Fruit fly (Drosophila melanogaster) whole organism, adult: ENCODE results near the gene Ect3.

Experiments used
- CG12768 ChIP-seq: fragments of 200-800 bp; sonication (Bioruptor generic); optimal IDR thresholded peaks from 2 replicates; lab custom pipeline; 2017; ENCODE audit warnings: missing biosample characterization, missing genetic modification characterization, mild to moderate bottlenecking, moderate library complexity, missing genetic modification reagents
- CG14711 ChIP-seq: fragments of 200-800 bp; sonication (Bioruptor generic); optimal IDR thresholded peaks from 2 replicates; lab custom pipeline; 2018; ENCODE audit warnings: missing biosample characterization, mild to moderate bottlenecking, missing genetic modification characterization, moderate library complexity
- CG1620 ChIP-seq: fragments of 200-800 bp; sonication (Bioruptor generic); optimal IDR thresholded peaks from 2 replicates; lab custom pipeline; 2016; ENCODE audit warnings: missing biosample characterization, missing genetic modification characterization
- CG33017 ChIP-seq: fragments of 200-800 bp; sonication (Bioruptor generic); optimal IDR thresholded peaks from 2 replicates; lab custom pipeline; 2018; ENCODE audit warnings: missing biosample characterization, mild to moderate bottlenecking, missing genetic modification characterization, moderate library complexity
- CG5204 ChIP-seq: fragments of 200-800 bp; sonication (Bioruptor generic); optimal IDR thresholded peaks from 2 replicates; lab custom pipeline; 2016; ENCODE audit warnings: missing biosample characterization, missing genetic modification characterization
- CG7101 ChIP-seq: fragments of 200-800 bp; sonication (Bioruptor generic); optimal IDR thresholded peaks from 2 replicates; lab custom pipeline; 2018; ENCODE audit warnings: missing biosample characterization, mild to moderate bottlenecking, missing genetic modification characterization, moderate library complexity
- Mnt ChIP-seq: fragments of 200-800 bp; sonication (Bioruptor generic); optimal IDR thresholded peaks from 2 replicates; lab custom pipeline; 2016; ENCODE audit warnings: missing biosample characterization, mild to moderate bottlenecking, missing genetic modification characterization
- cic ChIP-seq: fragments of 200-800 bp; sonication (Bioruptor generic); optimal IDR thresholded peaks from 2 replicates; lab custom pipeline; 2017; ENCODE audit warnings: missing biosample characterization, mild to moderate bottlenecking, missing genetic modification characterization, moderate library complexity
- cnc ChIP-seq, 2 experiments: fragments of >200 bp; optimal IDR thresholded peaks; 2 replicates each; lab custom pipeline; 2017
- kay ChIP-seq: fragments of 200-800 bp; sonication (Bioruptor generic); peaks from one replicate; lab custom pipeline; 2016; ENCODE audit warnings: missing biosample characterization, missing genetic modification characterization, borderline replicate concordance
- ovo ChIP-seq: fragments of 200-800 bp; sonication (Bioruptor generic); optimal IDR thresholded peaks from 2 replicates; lab custom pipeline; 2016; ENCODE audit warnings: missing biosample characterization, missing genetic modification characterization

- TF ChIP-seq ovo (no peak), CG7101 (no peak), cnc (optimal IDR thresholded peaks at IDR 0.05; lab: Kevin White, UChicago) (no peak), CG33017 (tag; lab: Kevin White, UChicago) (no peak), kay (GFP tag; lab: Kevin White, UChicago) (no peak), CG5204 (GFP tag; lab: Kevin White, UChicago) (no peak), cic (GFP tag; lab: Kevin White, UChicago) (no peak), CG14711 (tag; lab: Kevin White, UChicago) (no peak), Mnt (GFP tag; lab: Kevin White, UChicago) (no peak), CG12768 (GFP tag; lab: Kevin White, UChicago) (no peak), CG1620 (no peak)
Measured at dm6 chr3R:12031657-12032056, 32.6 kb downstream of the Ect3 start, which contains the start of the genes CG31358, CG42504 and CG42505.
